Worm (Caenorhabditis elegans) whole organism, mixed stage, embryonic: ENCODE measurements around the gene lin-22.

Source experiments
- M03D4.4 ChIP-seq: sonication (generic microtip); optimal IDR thresholded peaks from 2 replicates; lab custom pipeline; 2017; ENCODE audit warnings: mild to moderate bottlenecking, missing genetic modification characterization, missing compliant biosample characterization
- bed-3 ChIP-seq: fragments of 200-800 bp; sonication (Bioruptor generic); optimal IDR thresholded peaks from 3 replicates; lab custom pipeline; 2018; ENCODE audit warnings: mild to moderate bottlenecking, missing genetic modification characterization, moderate library complexity, missing compliant biosample characterization
- blmp-1 ChIP-seq: fragments of 150-350 bp; optimal IDR thresholded peaks from 2 replicates; lab custom pipeline; 2014; ENCODE audit warnings: missing biosample characterization, missing genetic modification characterization
- ceh-39 ChIP-seq: fragments of 150-350 bp; optimal IDR thresholded peaks from 2 replicates; lab custom pipeline; 2014; ENCODE audit warnings: missing biosample characterization, missing genetic modification characterization
- ceh-43 ChIP-seq: fragments of 200-800 bp; sonication (Bioruptor generic); optimal IDR thresholded peaks from 2 replicates; lab custom pipeline; 2018; ENCODE audit warnings: mild to moderate bottlenecking, missing genetic modification characterization, moderate library complexity, missing compliant biosample characterization
- ceh-83 ChIP-seq: fragments of 200-800 bp; sonication (Bioruptor generic); optimal IDR thresholded peaks from 2 replicates; lab custom pipeline; 2018; ENCODE audit warnings: mild to moderate bottlenecking, missing genetic modification characterization, missing compliant biosample characterization
- ces-1 ChIP-seq: fragments of 150-350 bp; optimal IDR thresholded peaks from 2 replicates; lab custom pipeline; 2014; ENCODE audit warnings: missing biosample characterization, missing genetic modification reagents, missing genetic modification characterization
- cnd-1 ChIP-seq: fragments of 200-800 bp; sonication (Bioruptor generic); optimal IDR thresholded peaks from 2 replicates; lab custom pipeline; 2018; ENCODE audit warnings: mild to moderate bottlenecking, missing genetic modification characterization, missing compliant biosample characterization
- drap-1 ChIP-seq: fragments of 200-800 bp; sonication (Bioruptor generic); optimal IDR thresholded peaks from 3 replicates; lab custom pipeline; 2018; ENCODE audit warnings: mild to moderate bottlenecking, missing genetic modification characterization, missing compliant biosample characterization
- elt-1 ChIP-seq: sonication (generic microtip); optimal IDR thresholded peaks from 2 replicates; lab custom pipeline; 2017; ENCODE audit warnings: missing genetic modification characterization, mild to moderate bottlenecking, missing compliant biosample characterization, antibody characterized with exemption, moderate library complexity, borderline replicate concordance; ENCODE audit not compliant: insufficient read depth
- elt-3 ChIP-seq: fragments of 150-350 bp; optimal IDR thresholded peaks from 2 replicates; lab custom pipeline; 2014; ENCODE audit warnings: missing biosample characterization, missing genetic modification characterization
- flh-1 ChIP-seq: fragments of 200-800 bp; sonication (Bioruptor generic); optimal IDR thresholded peaks from 2 replicates; lab custom pipeline; 2018; ENCODE audit warnings: mild to moderate bottlenecking, missing genetic modification characterization, moderate library complexity, missing compliant biosample characterization
- ham-2 ChIP-seq: fragments of 200-800 bp; sonication (Bioruptor generic); optimal IDR thresholded peaks from 2 replicates; lab custom pipeline; 2018; ENCODE audit warnings: mild to moderate bottlenecking, missing genetic modification characterization, missing compliant biosample characterization
- hlh-1 ChIP-seq: fragments of 150-350 bp; optimal IDR thresholded peaks from 2 replicates; lab custom pipeline; 2014; ENCODE audit warnings: missing biosample characterization, missing genetic modification reagents, missing genetic modification characterization
- lin-13 ChIP-seq: fragments of 150-350 bp; optimal IDR thresholded peaks from 2 replicates; lab custom pipeline; 2014; ENCODE audit warnings: missing biosample characterization, missing genetic modification characterization
- lsy-2 ChIP-seq: fragments of 150-350 bp; optimal IDR thresholded peaks from 2 replicates; lab custom pipeline; 2014; ENCODE audit warnings: missing biosample characterization, missing genetic modification characterization
- mep-1 ChIP-seq: fragments of 150-350 bp; optimal IDR thresholded peaks from 2 replicates; lab custom pipeline; 2017; ENCODE audit warnings: missing biosample characterization, missing genetic modification reagents, missing genetic modification characterization, inconsistent platforms
- mls-2 ChIP-seq: sonication (generic microtip); optimal IDR thresholded peaks from 2 replicates; lab custom pipeline; 2016; ENCODE audit warnings: mild to moderate bottlenecking, missing genetic modification characterization, moderate library complexity, missing compliant biosample characterization
- nhr-12 ChIP-seq: fragments of 150-350 bp; optimal IDR thresholded peaks from 2 replicates; lab custom pipeline; 2014; ENCODE audit warnings: missing biosample characterization, missing genetic modification characterization
- nhr-2 ChIP-seq: fragments of 150-350 bp; optimal IDR thresholded peaks from 2 replicates; lab custom pipeline; 2014; ENCODE audit warnings: missing biosample characterization, missing genetic modification characterization
- nhr-237 ChIP-seq: fragments of 150-350 bp; optimal IDR thresholded peaks from 2 replicates; lab custom pipeline; 2014; ENCODE audit warnings: missing biosample characterization, missing genetic modification characterization
- nhr-28 ChIP-seq: fragments of 150-350 bp; optimal IDR thresholded peaks from 2 replicates; lab custom pipeline; 2014; ENCODE audit warnings: missing biosample characterization, missing genetic modification characterization
- nhr-76 ChIP-seq: sonication (generic microtip); optimal IDR thresholded peaks from 2 replicates; lab custom pipeline; 2017; ENCODE audit warnings: missing biosample characterization, missing genetic modification characterization
- pha-4 ChIP-seq: fragments of 150-350 bp; optimal IDR thresholded peaks from 2 replicates; lab custom pipeline; 2018; ENCODE audit warnings: missing biosample characterization, missing genetic modification reagents, missing genetic modification characterization
- sem-2 ChIP-seq: fragments of 200-800 bp; sonication (Bioruptor generic); optimal IDR thresholded peaks from 2 replicates; lab custom pipeline; 2018; ENCODE audit warnings: mild to moderate bottlenecking, missing genetic modification characterization, missing compliant biosample characterization
- snpc-4 ChIP-seq: fragments of 150-350 bp; optimal IDR thresholded peaks from 2 replicates; lab custom pipeline; 2014; ENCODE audit warnings: missing biosample characterization, missing genetic modification characterization
- sptf-1 ChIP-seq: sonication (generic microtip); optimal IDR thresholded peaks from 2 replicates; lab custom pipeline; 2017; ENCODE audit warnings: mild to moderate bottlenecking, missing genetic modification characterization, moderate library complexity, missing compliant biosample characterization
- tbx-8 ChIP-seq: fragments of 200-800 bp; sonication (Bioruptor generic); optimal IDR thresholded peaks from 2 replicates; lab custom pipeline; 2018; ENCODE audit warnings: mild to moderate bottlenecking, missing genetic modification characterization, moderate library complexity, missing compliant biosample characterization
- unc-120 ChIP-seq: sonication (generic microtip); optimal IDR thresholded peaks from 2 replicates; lab custom pipeline; 2017; ENCODE audit warnings: missing genetic modification characterization, missing compliant biosample characterization; ENCODE audit not compliant: poor library complexity, severe bottlenecking
- unc-39 ChIP-seq: fragments of 150-350 bp; optimal IDR thresholded peaks from 2 replicates; lab custom pipeline; 2014; ENCODE audit warnings: missing biosample characterization, missing genetic modification characterization
- unc-62 ChIP-seq: fragments of 150-350 bp; optimal IDR thresholded peaks from 2 replicates; lab custom pipeline; 2014; ENCODE audit warnings: missing biosample characterization, missing genetic modification reagents, missing genetic modification characterization
- ztf-11 ChIP-seq: fragments of 150-350 bp; optimal IDR thresholded peaks from 2 replicates; lab custom pipeline; 2014; ENCODE audit warnings: missing biosample characterization, missing genetic modification characterization

Gene lin-22

DNA sequence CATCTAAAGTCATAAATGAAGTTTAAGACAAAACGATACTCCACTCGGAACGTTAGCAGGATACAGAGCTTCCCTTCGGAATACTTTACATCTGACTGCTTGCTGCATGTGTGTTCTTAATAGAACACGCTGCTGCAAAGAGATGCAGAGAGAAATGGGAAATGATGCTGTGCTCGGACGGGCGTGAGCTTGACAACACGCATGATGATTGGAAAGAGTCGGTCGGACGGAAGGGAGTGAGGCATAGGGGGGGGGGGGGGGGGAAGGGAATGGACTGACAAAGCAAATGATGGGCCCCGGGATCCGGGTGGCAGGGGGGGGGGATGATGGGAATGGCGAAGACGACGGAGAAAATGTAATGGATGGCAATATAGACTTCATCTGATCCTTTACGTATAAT is 22.2 kb upstream of the lin-22 start:
- TF ChIP-seq bed-3 (GFP tag; lab: Kevin White, UChicago) (no peak), cnd-1 (no peak), sptf-1 (tag; lab: Kevin White, UChicago) (peak; percentile 3), unc-39 (no peak), ham-2 (GFP tag; lab: Kevin White, UChicago) (peak; percentile 11)
- TF ChIP-seq, all 35 proteins: peak for 2

DNA sequence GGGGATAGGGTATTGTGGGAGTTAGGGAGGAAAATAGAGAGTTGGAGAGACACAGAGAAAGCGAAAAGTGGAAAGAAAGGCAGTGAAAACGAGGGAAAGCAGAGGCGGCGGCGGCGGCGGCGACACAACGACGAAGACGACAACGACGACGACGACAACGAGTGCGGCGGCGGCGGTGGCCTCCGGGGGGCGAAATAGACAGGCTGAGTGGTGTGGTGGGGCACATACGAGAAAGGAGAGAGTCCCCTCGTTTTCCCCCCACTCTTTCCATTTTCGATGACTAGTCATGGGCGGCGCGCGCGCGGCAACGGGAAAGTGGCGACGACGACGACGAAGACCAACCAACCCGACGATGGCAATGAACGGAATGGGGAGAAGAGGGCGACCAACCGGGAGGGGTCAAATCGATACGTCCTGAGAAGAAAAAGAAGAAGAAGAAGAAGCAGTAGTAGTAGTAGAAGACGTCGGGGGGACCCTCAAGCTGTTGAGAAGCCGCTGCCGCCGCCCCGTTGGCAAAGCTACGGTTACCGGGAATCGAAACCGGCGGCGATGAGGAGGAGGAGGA is 20.9 kb upstream of the lin-22 start:
- TF ChIP-seq hlh-1 (tag; lab: Kevin White, UChicago) (no peak), elt-3 (tag; lab: Kevin White, UChicago) (no peak), cnd-1 (no peak), mls-2 (tag; lab: Kevin White, UChicago) (peak; percentile 80), ceh-83 (GFP tag; lab: Kevin White, UChicago) (no peak), lin-13 (no peak), flh-1 (GFP tag; lab: Kevin White, UChicago) (peak; percentile 57), sem-2 (no peak), ces-1 (GFP tag; lab: Kevin White, UChicago) (peak; percentile 37), blmp-1 (peak; percentile 92), mep-1 (tag; lab: Kevin White, UChicago) (no peak), ham-2 (GFP tag; lab: Kevin White, UChicago) (peak; percentile 87), sptf-1 (tag; lab: Kevin White, UChicago) (peak; percentile 40)
- TF ChIP-seq, all 35 proteins: peak for 6

ce11 chrIV:3001500-3001899 is 18.0 kb upstream of the lin-22 start:
- no peak for TF ChIP-seq pha-4 (tag; lab: Kevin White, UChicago)

ce11 chrIV:3002807-3003206 is 16.7 kb upstream of the lin-22 start:
- TF ChIP-seq ceh-43 (GFP tag; lab: Kevin White, UChicago) (no peak), unc-39 (no peak), hlh-1 (tag; lab: Kevin White, UChicago) (no peak), ces-1 (GFP tag; lab: Kevin White, UChicago) (no peak), unc-120 (tag; lab: Kevin White, UChicago) (no peak), nhr-28 (no peak), unc-62 (GFP tag; lab: Kevin White, UChicago) (no peak), pha-4 (tag; lab: Kevin White, UChicago) (no peak), blmp-1 (no peak), nhr-12 (no peak), nhr-2 (tag; lab: Kevin White, UChicago) (no peak), M03D4.4 (no peak), nhr-76 (tag; lab: Kevin White, UChicago) (no peak), snpc-4 (tag; lab: Kevin White, UChicago) (no peak), ceh-83 (GFP tag; lab: Kevin White, UChicago) (no peak), flh-1 (GFP tag; lab: Kevin White, UChicago) (no peak), elt-1 (no peak), ham-2 (GFP tag; lab: Kevin White, UChicago) (no peak)

DNA sequence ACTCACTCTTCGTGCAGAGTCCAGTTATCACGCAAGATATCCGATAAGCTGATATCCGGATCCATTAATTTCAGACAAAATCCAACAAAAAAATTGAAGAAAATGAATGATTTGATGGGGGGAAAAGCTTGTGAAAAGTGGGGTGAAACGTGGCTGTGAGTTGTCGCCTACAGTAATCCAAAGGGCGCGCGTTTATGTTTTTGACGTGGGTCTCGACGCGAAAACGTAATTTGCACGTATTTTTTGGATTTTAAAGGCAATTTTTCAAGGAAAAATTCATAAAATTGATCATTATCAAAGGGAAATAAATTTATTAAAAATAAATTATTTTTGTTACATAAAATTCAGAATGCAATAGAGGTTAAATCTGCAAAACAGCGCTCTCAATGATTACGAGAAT is 10.7 kb upstream of the lin-22 start, which contains the start of gene Y54G2A.73:
Gene Y54G2A.73, minus strand, starts transcription at position 65 of the 400 bp plus-strand sequence.
- TF ChIP-seq lsy-2 (tag; lab: Kevin White, UChicago) (no peak), tbx-8 (GFP tag; lab: Kevin White, UChicago) (no peak), unc-120 (tag; lab: Kevin White, UChicago) (no peak), cnd-1 (no peak), ces-1 (GFP tag; lab: Kevin White, UChicago) (no peak), bed-3 (GFP tag; lab: Kevin White, UChicago) (no peak), nhr-2 (tag; lab: Kevin White, UChicago) (no peak), drap-1 (GFP tag; lab: Kevin White, UChicago) (no peak), nhr-12 (no peak), elt-3 (tag; lab: Kevin White, UChicago) (no peak), lin-13 (no peak), nhr-28 (no peak)

DNA sequence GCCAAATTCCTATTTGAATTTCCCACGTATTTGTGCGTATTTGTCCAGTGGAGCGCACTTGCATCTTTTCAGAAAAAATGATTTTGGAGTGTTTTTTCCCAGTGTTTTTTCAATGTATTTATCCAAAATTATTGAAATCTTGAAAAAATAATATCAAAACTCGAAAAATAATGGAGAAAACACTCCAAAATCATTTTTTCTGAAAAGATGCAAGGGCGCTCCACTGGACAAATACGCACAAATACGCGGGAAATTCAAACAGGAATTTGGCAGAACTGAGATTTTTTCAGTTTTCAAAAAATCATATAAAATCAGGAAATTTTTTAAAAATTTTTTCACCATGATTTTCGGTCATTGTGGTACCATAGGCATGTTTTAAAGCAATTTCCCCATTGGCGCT is 7.9 kb upstream of the lin-22 start:
- TF ChIP-seq pha-4 (tag; lab: Kevin White, UChicago), result no peak
- no peak for TF ChIP-seq nhr-28
- TF ChIP-seq unc-120 (tag; lab: Kevin White, UChicago), result no peak
- TF ChIP-seq ztf-11 (tag; lab: Kevin White, UChicago), result no peak
- TF ChIP-seq unc-62 (GFP tag; lab: Kevin White, UChicago), result no peak
- TF ChIP-seq bed-3 (GFP tag; lab: Kevin White, UChicago), result no peak
- TF ChIP-seq ceh-39 (tag; lab: Kevin White, UChicago), result no peak
- TF ChIP-seq drap-1 (GFP tag; lab: Kevin White, UChicago), result no peak
- no peak for TF ChIP-seq ceh-83 (GFP tag; lab: Kevin White, UChicago)
- no peak for TF ChIP-seq nhr-237 (tag; lab: Kevin White, UChicago)
- TF ChIP-seq blmp-1, result no peak
- no peak for TF ChIP-seq sem-2
- TF ChIP-seq lsy-2 (tag; lab: Kevin White, UChicago), result no peak
- no peak for TF ChIP-seq snpc-4 (tag; lab: Kevin White, UChicago)
- TF ChIP-seq hlh-1 (tag; lab: Kevin White, UChicago), result no peak
- no peak for TF ChIP-seq M03D4.4
- TF ChIP-seq flh-1 (GFP tag; lab: Kevin White, UChicago), result no peak
- TF ChIP-seq nhr-12, result no peak
